Worm (Caenorhabditis elegans): ENCODE measurements around the gene ZK1248.5.

ce11 chrII:5819655-5820054, 9.3 kb downstream of the ZK1248.5 start:
- TF ChIP-seq C34B4.2 (tag; optimal IDR thresholded peaks at IDR 0.05) (no peak), ces-1 (GFP tag; optimal IDR thresholded peaks at IDR 0.05) (no peak), snpc-4 (tag; optimal IDR thresholded peaks at IDR 0.05) (no peak), ama-1 (optimal IDR thresholded peaks at IDR 0.05) (no peak)
